Worm (Caenorhabditis elegans): ENCODE data around the gene C43D7.7.

C43D7.7 gene

ce11 chrV:19299262-19299661, 20.0 kb downstream of the C43D7.7 start, which contains the start of gene F55C9.14:
F55C9.14 (plus strand) TSS chrV:19299562.
- no peak for TF ChIP-seq F26F4.8 (GFP tag; conservative IDR thresholded peaks at IDR 0.05)
- no peak for TF ChIP-seq fkh-10 (GFP tag; optimal IDR thresholded peaks at IDR 0.05)
- no peak for TF ChIP-seq dmd-8 (GFP tag; IDR thresholded peaks at IDR 0.05)
- no peak for TF ChIP-seq ceh-62 (tag; optimal IDR thresholded peaks at IDR 0.05)
- TF ChIP-seq snpc-4 (tag; optimal IDR thresholded peaks at IDR 0.05): no peak
- no peak for TF ChIP-seq ces-1 (GFP tag; optimal IDR thresholded peaks at IDR 0.05)
- TF ChIP-seq hif-1 (tag; optimal IDR thresholded peaks at IDR 0.05): no peak
- TF ChIP-seq nhr-25 (tag; optimal IDR thresholded peaks at IDR 0.05; ENCODE audit: borderline replicate concordance, insufficient read depth): no peak
- no peak for TF ChIP-seq lsy-2 (tag; optimal IDR thresholded peaks at IDR 0.05)
- TF ChIP-seq zip-11 (GFP tag; IDR thresholded peaks at IDR 0.05): no peak
- TF ChIP-seq saeg-2 (GFP tag; IDR thresholded peaks at IDR 0.05): no peak
- no peak for TF ChIP-seq dmd-9 (GFP tag; IDR thresholded peaks at IDR 0.05)
- TF ChIP-seq vab-7 (GFP tag; IDR thresholded peaks at IDR 0.05): no peak
- no peak for TF ChIP-seq cey-2 (tag; optimal IDR thresholded peaks at IDR 0.05; ENCODE audit: borderline replicate concordance, insufficient read depth)
- no peak for TF ChIP-seq snpc-1.2 (GFP tag; IDR thresholded peaks at IDR 0.05)
- no peak for TF ChIP-seq F37D6.2 (tag; optimal IDR thresholded peaks at IDR 0.05)

ce11 chrV:19297510-19297909, 21.8 kb downstream of the C43D7.7 start, which contains the start of gene fbxb-60:
fbxb-60 (plus strand) TSS chrV:19297810.
- TF ChIP-seq tra-1 (GFP tag; IDR thresholded peaks at IDR 0.05) (no peak), zag-1 (tag; optimal IDR thresholded peaks at IDR 0.05) (no peak), ceh-28 (tag; optimal IDR thresholded peaks at IDR 0.05) (peak; percentile 9), aha-1 (tag) (peak; percentile 76), nhr-76 (tag; optimal IDR thresholded peaks at IDR 0.05) (no peak), madf-5 (GFP tag; IDR thresholded peaks at IDR 0.05) (no peak)

- TF ChIP-seq hlh-11 (tag; optimal IDR thresholded peaks at IDR 0.05): no peak
These were observed 22.6 kb downstream of the C43D7.7 start, which contains the start of gene F55C9.6 for ce11 chrV:19296723-19297122. F55C9.6 (minus strand) TSS chrV:19296823.

- TF ChIP-seq sdz-12 (GFP tag; optimal IDR thresholded peaks at IDR 0.05) (no peak), F49E8.2 (tag; optimal IDR thresholded peaks at IDR 0.05; ENCODE audit: borderline replicate concordance) (no peak), lin-39 (tag; optimal IDR thresholded peaks at IDR 0.05) (no peak), D1046.2 (GFP tag; IDR thresholded peaks at IDR 0.05) (no peak), zfp-3 (GFP tag; conservative IDR thresholded peaks at IDR 0.05) (no peak), nhr-10 (tag; optimal IDR thresholded peaks at IDR 0.05) (no peak), dmd-9 (GFP tag; IDR thresholded peaks at IDR 0.05) (no peak), attf-4 (tag; optimal IDR thresholded peaks at IDR 0.05) (no peak), R02D3.7 (tag; optimal IDR thresholded peaks at IDR 0.05) (no peak), lin-13 (GFP tag; optimal IDR thresholded peaks at IDR 0.05) (no peak), daf-8 (GFP tag; IDR thresholded peaks at IDR 0.05) (no peak), ceh-62 (tag; optimal IDR thresholded peaks at IDR 0.05) (no peak), F44E2.7 (GFP tag; IDR thresholded peaks at IDR 0.05) (no peak), nhr-11 (tag; optimal IDR thresholded peaks at IDR 0.05) (no peak)
These were observed 26.3 kb downstream of the C43D7.7 start, which contains the start of gene F55C9.5 for ce11 chrV:19293025-19293424. F55C9.5 (minus strand) TSS chrV:19293125.
